Fruit fly (Drosophila melanogaster): ENCODE results near the gene promL.

DNA sequence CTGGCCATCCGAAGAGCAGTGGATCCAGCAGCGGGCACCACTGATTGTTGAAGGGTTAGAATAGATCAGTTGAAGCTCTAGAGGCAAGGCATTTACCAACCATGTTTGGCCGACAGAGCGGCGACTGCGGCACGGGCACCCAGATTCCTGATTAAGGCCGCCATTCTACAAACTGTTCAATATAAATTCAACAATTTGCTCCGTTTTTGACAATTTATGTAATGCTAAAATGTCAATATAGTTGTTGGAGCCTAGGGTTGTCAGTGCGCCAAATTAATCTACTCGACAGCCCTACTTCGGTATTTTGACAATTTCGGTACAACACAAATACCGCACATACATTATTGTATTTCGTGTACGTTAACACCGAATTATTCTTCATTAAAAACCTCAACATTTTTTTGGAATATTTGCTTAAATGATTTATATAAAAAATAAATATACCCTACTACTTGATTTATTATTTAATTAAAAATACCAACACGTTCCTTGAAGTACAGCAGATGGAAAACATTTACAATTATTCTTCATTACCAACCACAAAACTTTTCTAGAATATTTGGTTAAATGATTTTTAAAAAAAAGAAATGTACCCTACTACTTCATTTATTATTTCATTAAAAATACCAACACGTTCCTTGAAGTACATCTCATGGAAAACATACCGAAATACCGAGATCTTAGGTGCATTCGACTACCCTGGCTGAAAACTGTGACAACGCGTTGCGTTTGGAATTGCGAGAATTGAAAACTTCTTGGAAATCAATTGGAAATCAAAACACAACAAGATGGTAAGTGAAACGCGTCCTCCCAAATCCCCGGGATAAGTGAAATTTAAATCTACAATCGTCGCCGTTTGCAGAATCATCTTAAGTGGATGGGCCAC is 32.0 kb upstream of the promL start, which contains the start of the genes ND-30 and CG15812:
- TF ChIP-seq OdsH (GFP tag; optimal IDR thresholded peaks at IDR 0.05) (no peak), CrebA (GFP tag; optimal IDR thresholded peaks at IDR 0.05; ENCODE audit: borderline replicate concordance) (no peak), Abd-B (GFP tag; optimal IDR thresholded peaks at IDR 0.05) (no peak), pan (optimal IDR thresholded peaks at IDR 0.05) (no peak)

Measured in whole organism, wandering third instar larva.